Fruit fly (Drosophila melanogaster) whole organism, embryonic: Measurements from ENCODE around the gene CG17784.

Experiments
- Awh ChIP-seq: fragments of 200-800 bp; sonication (Bioruptor generic); IDR thresholded peaks from 2 replicates; pipeline ENCODE4, ENCODE4 v1.3.6; 2022; ENCODE audit warnings: missing biosample characterization, missing genetic modification characterization
- BEAF-32 ChIP-seq: fragments of 200-800 bp; sonication (Bioruptor generic); optimal IDR thresholded peaks from 3 replicates; lab custom pipeline; 2017; ENCODE audit warnings: missing biosample characterization, missing genetic modification characterization, mild to moderate bottlenecking, moderate library complexity, missing genetic modification reagents
- CG1024 ChIP-seq: fragments of 200-800 bp; sonication (Bioruptor generic); IDR thresholded peaks from 2 replicates; pipeline ENCODE4 v1.3.6; 2022; ENCODE audit warnings: missing biosample characterization, missing genetic modification characterization
- CG12104 ChIP-seq: fragments of 200-800 bp; sonication (Bioruptor generic); optimal IDR thresholded peaks from 3 replicates; lab custom pipeline; 2016; ENCODE audit warnings: missing biosample characterization, missing genetic modification characterization
- CG12744 ChIP-seq: fragments of 200-800 bp; sonication (Bioruptor generic); optimal IDR thresholded peaks from 2 replicates; lab custom pipeline; 2016; ENCODE audit warnings: missing biosample characterization, missing genetic modification characterization
- CG13624 ChIP-seq: fragments of 200-800 bp; sonication (Bioruptor generic); optimal IDR thresholded peaks from 2 replicates; lab custom pipeline; 2016; ENCODE audit warnings: missing biosample characterization, missing genetic modification characterization
- CG2116 ChIP-seq: fragments of 200-800 bp; sonication (Bioruptor generic); optimal IDR thresholded peaks from 3 replicates; lab custom pipeline; 2018; ENCODE audit warnings: missing biosample characterization, mild to moderate bottlenecking, missing genetic modification characterization
- CG2199 ChIP-seq: fragments of 200-800 bp; sonication (Bioruptor generic); IDR thresholded peaks from 3 replicates; pipeline ENCODE4 v1.3.6; 2022; ENCODE audit warnings: missing biosample characterization, missing genetic modification characterization
- CG2875 ChIP-seq: fragments of 200-800 bp; sonication (Bioruptor generic); optimal IDR thresholded peaks from 2 replicates; lab custom pipeline; 2017; ENCODE audit warnings: missing biosample characterization, mild to moderate bottlenecking, missing genetic modification characterization, missing genetic modification reagents
- CG30020 ChIP-seq: fragments of 200-800 bp; optimal IDR thresholded peaks from 2 replicates; lab custom pipeline; 2019; ENCODE audit warnings: missing biosample characterization, mild to moderate bottlenecking, missing genetic modification characterization, moderate library complexity
- CG30431 ChIP-seq: fragments of 200-800 bp; sonication (Bioruptor generic); optimal IDR thresholded peaks from 2 replicates; lab custom pipeline; 2017; ENCODE audit warnings: missing biosample characterization, missing genetic modification characterization
- CG3838 ChIP-seq: fragments of 200-800 bp; sonication (Bioruptor generic); optimal IDR thresholded peaks from 3 replicates; lab custom pipeline; 2016; ENCODE audit warnings: missing biosample characterization, missing genetic modification characterization
- CG4820 ChIP-seq: fragments of 200-800 bp; sonication (Bioruptor generic); optimal IDR thresholded peaks from 3 replicates; lab custom pipeline; 2016; ENCODE audit warnings: missing biosample characterization, missing genetic modification characterization
- CG6272 ChIP-seq: fragments of 200-800 bp; sonication (Bioruptor generic); IDR thresholded peaks from 2 replicates; pipeline ENCODE4 v1.3.6; 2022; ENCODE audit warnings: missing biosample characterization, missing genetic modification characterization
- CG6683 ChIP-seq: fragments of 200-800 bp; sonication (Bioruptor generic); optimal IDR thresholded peaks from 2 replicates; lab custom pipeline; 2017; ENCODE audit warnings: missing biosample characterization, mild to moderate bottlenecking, missing genetic modification characterization, missing genetic modification reagents
- CG6791 ChIP-seq: fragments of 200-800 bp; sonication (Bioruptor generic); IDR thresholded peaks from 3 replicates; pipeline ENCODE4 v1.3.6; 2022; ENCODE audit warnings: missing biosample characterization, missing genetic modification characterization; ENCODE audit not compliant: partially characterized antibody
- CG7556 ChIP-seq: fragments of 200-800 bp; sonication (Bioruptor generic); optimal IDR thresholded peaks from 2 replicates; lab custom pipeline; 2017; ENCODE audit warnings: missing biosample characterization, mild to moderate bottlenecking, missing genetic modification characterization
- CG9215 ChIP-seq: fragments of 200-800 bp; sonication (Bioruptor generic); IDR thresholded peaks from 2 replicates; pipeline ENCODE4 v1.3.6; 2022; ENCODE audit warnings: missing biosample characterization, missing genetic modification characterization
- CG9817 ChIP-seq: fragments of 200-800 bp; sonication (Bioruptor generic); optimal IDR thresholded peaks from 2 replicates; lab custom pipeline; 2018; ENCODE audit warnings: missing biosample characterization, mild to moderate bottlenecking, missing genetic modification characterization, moderate library complexity
- Dek ChIP-seq: fragments of 200-800 bp; sonication (Bioruptor generic); optimal IDR thresholded peaks from 3 replicates; lab custom pipeline; 2019; ENCODE audit warnings: missing biosample characterization, mild to moderate bottlenecking, missing genetic modification characterization, moderate library complexity
- Dip3 ChIP-seq: fragments of 200-800 bp; sonication (Bioruptor generic); optimal IDR thresholded peaks from 3 replicates; lab custom pipeline; 2016; ENCODE audit warnings: missing biosample characterization, missing genetic modification characterization
- Dll ChIP-seq: fragments of 200-800 bp; sonication (Bioruptor generic); IDR thresholded peaks from 4 replicates; pipeline ENCODE4 v1.3.6; 2022; ENCODE audit warnings: missing biosample characterization, missing genetic modification characterization; ENCODE audit not compliant: partially characterized antibody
- Doc3 ChIP-seq: fragments of 200-800 bp; sonication (Bioruptor generic); IDR thresholded peaks from 3 replicates; pipeline ENCODE4 v1.3.6; 2022; ENCODE audit warnings: missing biosample characterization, missing genetic modification characterization; ENCODE audit not compliant: partially characterized antibody
- Dp ChIP-seq: fragments of 200-800 bp; sonication (Bioruptor generic); optimal IDR thresholded peaks from 2 replicates; lab custom pipeline; 2018; ENCODE audit warnings: missing biosample characterization, mild to moderate bottlenecking, missing genetic modification characterization, moderate library complexity
- Hr3 ChIP-seq: fragments of 200-800 bp; sonication (Bioruptor generic); optimal IDR thresholded peaks from 3 replicates; lab custom pipeline; 2016; ENCODE audit warnings: missing biosample characterization, missing genetic modification characterization
- MESR4 ChIP-seq: fragments of 200-800 bp; sonication (Bioruptor generic); optimal IDR thresholded peaks from 2 replicates; lab custom pipeline; 2018; ENCODE audit warnings: missing biosample characterization, mild to moderate bottlenecking, missing genetic modification characterization, moderate library complexity
- Mad ChIP-seq: fragments of 200-800 bp; sonication (Bioruptor generic); optimal IDR thresholded peaks from 2 replicates; lab custom pipeline; 2016; ENCODE audit warnings: missing biosample characterization, missing genetic modification characterization
- Oaz ChIP-seq: fragments of 200-800 bp; sonication (Bioruptor generic); IDR thresholded peaks from 2 replicates; pipeline ENCODE4 v1.3.6; 2022; ENCODE audit warnings: missing biosample characterization, missing genetic modification characterization
- al ChIP-seq: fragments of 200-800 bp; sonication (Bioruptor generic); IDR thresholded peaks from 2 replicates; pipeline ENCODE4 v1.3.6; 2022; ENCODE audit warnings: missing biosample characterization, missing genetic modification characterization
- amos ChIP-seq: fragments of 200-800 bp; sonication (Bioruptor generic); IDR thresholded peaks from 2 replicates; pipeline ENCODE4 v1.3.6; 2022; ENCODE audit warnings: missing biosample characterization, missing genetic modification characterization; ENCODE audit not compliant: partially characterized antibody
- ase ChIP-seq: fragments of 200-800 bp; sonication (Bioruptor generic); IDR thresholded peaks from 3 replicates; pipeline ENCODE4 v1.3.6; 2022; ENCODE audit warnings: missing biosample characterization, missing genetic modification characterization
- az2 ChIP-seq: fragments of 200-800 bp; sonication (Bioruptor generic); optimal IDR thresholded peaks from 3 replicates; lab custom pipeline; 2016; ENCODE audit warnings: missing biosample characterization, missing genetic modification characterization
- bcd ChIP-seq: fragments of 200-800 bp; sonication (Bioruptor generic); optimal IDR thresholded peaks from 2 replicates; lab custom pipeline; 2017; ENCODE audit warnings: missing biosample characterization, mild to moderate bottlenecking, missing genetic modification characterization
- cato ChIP-seq: fragments of 200-800 bp; sonication (Bioruptor generic); optimal IDR thresholded peaks from 2 replicates; lab custom pipeline; 2016; ENCODE audit warnings: missing biosample characterization, missing genetic modification characterization, borderline replicate concordance
- corto ChIP-seq: fragments of 200-800 bp; sonication (Bioruptor generic); optimal IDR thresholded peaks from 2 replicates; lab custom pipeline; 2016; ENCODE audit warnings: missing biosample characterization, mild to moderate bottlenecking, missing genetic modification characterization, moderate library complexity
- dm ChIP-seq: fragments of 200-800 bp; sonication (Bioruptor generic); optimal IDR thresholded peaks from 3 replicates; lab custom pipeline; 2016; ENCODE audit warnings: missing biosample characterization, missing genetic modification characterization
- dmrt11E ChIP-seq: fragments of 200-800 bp; sonication (Bioruptor generic); optimal IDR thresholded peaks from 3 replicates; lab custom pipeline; 2018; ENCODE audit warnings: missing biosample characterization, mild to moderate bottlenecking, missing genetic modification characterization, moderate library complexity
- ewg ChIP-seq: fragments of 200-800 bp; sonication (Bioruptor generic); optimal IDR thresholded peaks from 3 replicates; lab custom pipeline; 2017; ENCODE audit warnings: mild to moderate bottlenecking, missing biosample characterization, missing genetic modification reagents, missing genetic modification characterization
- fd3F ChIP-seq: fragments of 200-800 bp; sonication (Bioruptor generic); optimal IDR thresholded peaks from 2 replicates; lab custom pipeline; 2018; ENCODE audit warnings: missing biosample characterization, mild to moderate bottlenecking, missing genetic modification characterization, moderate library complexity
- ind ChIP-seq: fragments of 200-800 bp; sonication (Bioruptor generic); optimal IDR thresholded peaks from 3 replicates; lab custom pipeline; 2016; ENCODE audit warnings: missing biosample characterization, missing genetic modification characterization
- nerfin-2 ChIP-seq: fragments of 200-800 bp; sonication (Bioruptor generic); IDR thresholded peaks from 2 replicates; pipeline ENCODE4 v1.3.6; 2022; ENCODE audit warnings: missing biosample characterization, missing genetic modification characterization; ENCODE audit not compliant: partially characterized antibody
- sd ChIP-seq: fragments of 200-800 bp; sonication (Bioruptor generic); optimal IDR thresholded peaks from 3 replicates; lab custom pipeline; 2018; ENCODE audit warnings: missing biosample characterization, mild to moderate bottlenecking, missing genetic modification characterization, moderate library complexity
- sisA ChIP-seq: fragments of 200-800 bp; sonication (Bioruptor generic); IDR thresholded peaks from 2 replicates; pipeline ENCODE4 v1.3.6; 2022; ENCODE audit warnings: missing biosample characterization, missing genetic modification characterization
- slbo ChIP-seq: fragments of 200-800 bp; sonication (Bioruptor generic); IDR thresholded peaks from 2 replicates; pipeline ENCODE4 v1.3.6; 2022; ENCODE audit warnings: missing biosample characterization, missing genetic modification characterization
- sob ChIP-seq: fragments of 200-800 bp; sonication (Bioruptor generic); IDR thresholded peaks from 2 replicates; pipeline ENCODE4 v1.3.6; 2022; ENCODE audit warnings: missing biosample characterization, missing genetic modification characterization
- vnd ChIP-seq: fragments of 200-800 bp; sonication (Bioruptor generic); IDR thresholded peaks from 3 replicates; pipeline ENCODE4 v1.3.6; 2022; ENCODE audit warnings: missing biosample characterization, missing genetic modification characterization; ENCODE audit not compliant: partially characterized antibody
- vvl ChIP-seq: fragments of 200-800 bp; sonication (Bioruptor generic); IDR thresholded peaks from 2 replicates; pipeline ENCODE4 v1.3.6; 2022; ENCODE audit warnings: missing biosample characterization, missing genetic modification characterization

CG17784 gene

DNA sequence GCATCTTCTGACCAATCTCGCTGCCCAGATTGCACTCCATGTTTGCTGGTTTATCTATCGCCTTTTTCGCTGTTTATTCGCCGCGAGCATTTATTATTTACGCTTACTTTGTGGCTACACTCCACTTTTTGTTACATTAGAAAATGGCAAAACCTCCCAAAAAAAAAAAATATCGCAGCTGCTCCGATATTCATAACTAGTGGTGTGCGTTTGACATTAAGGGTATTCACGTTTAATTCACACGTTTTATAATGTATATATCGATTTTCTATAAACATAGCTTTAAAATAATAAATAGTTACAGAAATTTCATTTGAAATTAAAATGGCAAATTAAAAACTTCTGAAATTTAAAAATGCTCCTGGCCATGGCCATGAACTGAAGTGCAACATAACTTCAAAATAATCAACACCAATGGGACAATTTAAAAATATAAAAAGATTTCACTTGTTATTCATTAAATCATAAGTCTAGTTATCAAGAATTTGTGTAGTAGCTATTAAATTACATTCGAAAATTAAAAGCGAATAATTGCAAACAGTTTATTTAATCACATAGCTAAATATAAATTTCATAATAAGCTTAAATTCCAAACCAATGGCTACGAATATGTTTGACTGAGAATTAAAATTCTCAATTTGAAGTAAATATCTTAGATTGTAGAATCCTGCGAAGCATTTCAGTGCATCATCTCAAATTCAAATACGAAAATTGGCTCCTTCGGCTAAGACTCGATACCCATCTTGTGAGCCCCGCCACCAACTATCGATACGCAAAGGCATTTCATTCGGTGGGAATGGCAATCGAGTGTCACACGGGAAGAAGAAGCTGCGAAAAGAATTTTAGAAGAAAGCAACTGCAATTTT lies 46.3 kb downstream of the CG17784 start, which contains the start of the genes Nab2 and BRWD3 (continued):
- no peak for TF ChIP-seq CG30431 (GFP tag; lab: Kevin White, UChicago)
- no peak for TF ChIP-seq sd (tag; lab: Kevin White, UChicago)
- TF ChIP-seq Doc3 (GFP tag; lab: Robert Waterston, UW) = peak; percentile 33
- TF ChIP-seq Dp (GFP tag; lab: Kevin White, UChicago) = peak; percentile 47
- TF ChIP-seq fd3F (GFP tag; lab: Kevin White, UChicago) = peak; percentile 22
- TF ChIP-seq Hr3 (GFP tag; lab: Kevin White, UChicago) = peak; percentile 43
- TF ChIP-seq CG9817 (tag; lab: Kevin White, UChicago) = peak; percentile 58
- TF ChIP-seq Awh (GFP tag; lab: Robert Waterston, UW) = no peak
- peak; percentile 30; the same call in 1 of the 2 replicates for TF ChIP-seq Oaz (GFP tag; lab: Robert Waterston, UW)
- TF ChIP-seq CG12744 (GFP tag; lab: Kevin White, UChicago) = peak; percentile 7
- no peak for TF ChIP-seq corto (GFP tag; lab: Kevin White, UChicago)
- TF ChIP-seq CG3838 = no peak
- peak; percentile 21 for TF ChIP-seq Dek (tag; lab: Kevin White, UChicago)
- TF ChIP-seq CG13624 (GFP tag; lab: Kevin White, UChicago) = no peak
- 0 out of 2 replicates have a peak, but pooled peaks have one; percentile 34 for TF ChIP-seq al (GFP tag; lab: Robert Waterston, UW)
- peak; percentile 58 for TF ChIP-seq CG30020 (tag; lab: Kevin White, UChicago)
- TF ChIP-seq CG2116 (GFP tag; lab: Kevin White, UChicago) = peak; percentile 53
- peak; percentile 11; the same call in 1 of the 2 replicates for TF ChIP-seq sisA (GFP tag; lab: Robert Waterston, UW)
- peak; percentile 48 for TF ChIP-seq nerfin-2 (GFP tag; lab: Robert Waterston, UW)
- peak; percentile 83 for TF ChIP-seq amos (GFP tag; lab: Robert Waterston, UW)
- TF ChIP-seq Dll (GFP tag; lab: Robert Waterston, UW) = peak; percentile 67; the same call in 3 of the 4 replicates
- TF ChIP-seq MESR4 (GFP tag; lab: Kevin White, UChicago) = peak; percentile 79
- 0 out of 2 replicates have a peak, but pooled peaks have one; percentile 32 for TF ChIP-seq CG1024 (GFP tag; lab: Robert Waterston, UW)
- TF ChIP-seq az2 (GFP tag; lab: Kevin White, UChicago) = peak; percentile 43
- TF ChIP-seq cato (GFP tag; lab: Kevin White, UChicago) = peak; percentile 9
- TF ChIP-seq vnd (GFP tag; lab: Robert Waterston, UW) = peak; percentile 57
- TF ChIP-seq CG2875 (GFP tag; lab: Kevin White, UChicago) = no peak
- no peak for TF ChIP-seq ewg (GFP tag; lab: Kevin White, UChicago)
- TF ChIP-seq bcd (GFP tag; lab: Kevin White, UChicago) = peak; percentile 22
- TF ChIP-seq CG12104 (GFP tag; lab: Kevin White, UChicago) = peak; percentile 49
- peak; percentile 75 for TF ChIP-seq slbo (GFP tag; lab: Robert Waterston, UW)
- no peak for TF ChIP-seq dm
- TF ChIP-seq dmrt11E (tag; lab: Kevin White, UChicago) = peak; percentile 38
- 0 out of 2 replicates have a peak, but pooled peaks have one; percentile 6 for TF ChIP-seq CG6272 (GFP tag; lab: Robert Waterston, UW)
- peak; percentile 30 for TF ChIP-seq Mad (GFP tag; lab: Kevin White, UChicago)
- TF ChIP-seq ase (GFP tag; lab: Robert Waterston, UW) = peak; percentile 39; the same call in 1 of the 3 replicates
- TF ChIP-seq vvl (GFP tag; lab: Robert Waterston, UW) = peak; percentile 66
- peak; percentile 5 for TF ChIP-seq CG4820 (GFP tag; lab: Kevin White, UChicago)
- TF ChIP-seq CG6791 = peak; percentile 85
- no peak for TF ChIP-seq CG6683
- TF ChIP-seq Dip3 (GFP tag; lab: Kevin White, UChicago) = no peak
- TF ChIP-seq BEAF-32 (GFP tag; lab: Kevin White, UChicago) = peak; percentile 76
- no peak; the same call in 1 of the 2 replicates for TF ChIP-seq CG9215 (GFP tag; lab: Robert Waterston, UW)
- no peak for TF ChIP-seq CG2199 (GFP tag; lab: Robert Waterston, UW)
- TF ChIP-seq ind (GFP tag; lab: Kevin White, UChicago) = peak; percentile 43
- no peak for TF ChIP-seq CG7556 (GFP tag; lab: Kevin White, UChicago)
- TF ChIP-seq sob (GFP tag; lab: Robert Waterston, UW) = peak; percentile 14; the same call in 1 of the 2 replicates
